Worm (Caenorhabditis elegans): ENCODE measurements around the gene Y39B6A.5.

DNA sequence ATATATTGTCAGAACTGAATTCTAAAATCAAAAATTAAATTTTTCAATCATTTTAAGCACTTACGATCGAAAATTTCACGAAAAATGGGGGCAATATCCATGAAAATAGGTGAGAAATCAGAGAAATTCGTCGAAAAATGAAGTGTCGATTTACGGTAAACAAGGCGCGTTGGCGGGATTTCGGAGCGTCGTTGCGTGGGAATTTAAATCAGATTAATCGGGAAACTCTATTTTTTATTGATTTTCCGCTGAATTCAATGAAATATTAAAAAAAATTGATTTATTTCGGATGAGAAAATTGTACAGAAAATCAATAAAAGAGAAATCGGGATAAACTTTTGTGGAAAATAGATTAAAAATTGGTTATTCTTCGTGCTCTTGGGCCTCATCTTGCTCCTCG is 39.4 kb downstream of the Y39B6A.5 start, which contains the start of gene Y39B6A.13:
- TF ChIP-seq F33H1.4 (GFP tag; IDR thresholded peaks at IDR 0.05) (no peak), ztf-26 (tag; optimal IDR thresholded peaks at IDR 0.05) (no peak)
